Fruit fly (Drosophila melanogaster): Measurements from ENCODE around the gene SclB.
A peak's percentile ranks its signal among the peaks of the same experiment; 100 is the strongest.

SclB gene

DNA sequence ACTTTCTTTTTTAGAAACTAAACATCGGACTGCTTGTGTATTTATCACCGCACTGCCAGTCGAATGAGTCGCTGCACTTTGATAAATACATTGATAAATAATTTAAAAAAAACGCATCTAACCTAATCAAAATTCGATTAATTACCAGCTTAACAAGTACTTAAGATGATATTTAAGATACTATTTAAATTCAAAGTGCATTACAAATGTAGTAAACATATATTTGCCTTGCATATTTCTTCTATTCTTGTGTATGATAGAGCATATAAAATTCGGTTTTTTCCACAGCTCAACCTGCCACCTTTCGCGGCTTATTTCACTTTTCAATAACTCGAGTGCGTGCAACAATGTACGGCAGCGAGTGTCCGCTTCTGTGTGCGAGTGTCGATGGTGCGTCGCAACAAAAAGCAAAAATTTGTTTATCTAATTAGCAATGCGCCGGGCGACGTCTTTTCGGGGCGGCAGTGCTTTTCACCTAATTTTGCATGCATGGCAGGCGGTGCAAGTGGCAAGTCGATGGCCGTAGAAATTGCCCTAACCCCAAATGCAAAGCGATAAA is 33.3 kb upstream of the SclB start, which contains the start of gene CG13272 (continued):
- no peak for TF ChIP-seq Ets96B (tag; optimal IDR thresholded peaks at IDR 0.05)
- TF ChIP-seq Smox (GFP tag; optimal IDR thresholded peaks at IDR 0.05) = no peak
- peak; percentile 11 for TF ChIP-seq acj6 (GFP tag; optimal IDR thresholded peaks at IDR 0.05)

DNA sequence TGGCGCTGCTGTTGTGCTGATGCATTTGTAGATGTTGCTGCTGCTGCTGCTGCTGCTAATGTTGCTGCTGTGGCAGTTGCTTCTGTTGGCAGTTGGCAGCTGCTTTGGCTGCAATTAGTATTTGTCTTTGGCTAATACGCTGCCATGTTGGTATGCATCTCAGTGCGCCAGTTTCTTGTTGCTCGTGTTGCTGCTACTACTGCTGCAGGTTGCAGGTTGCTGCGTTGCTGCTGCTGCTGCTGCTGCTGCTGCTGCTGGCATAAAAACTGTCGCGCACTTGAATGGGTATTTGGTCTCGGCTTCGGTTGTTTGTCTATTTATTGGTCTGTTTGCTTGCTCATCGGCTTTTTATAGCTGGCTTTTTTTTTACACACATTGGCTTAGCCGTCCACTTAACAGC is 29.0 kb upstream of the SclB start:
- TF ChIP-seq CG9139 (GFP tag; optimal IDR thresholded peaks at IDR 0.05) (no peak), CG16779 (tag; optimal IDR thresholded peaks at IDR 0.05) (no peak), spab (GFP tag; optimal IDR thresholded peaks at IDR 0.05) (no peak), CG4318 (GFP tag; optimal IDR thresholded peaks at IDR 0.05) (no peak), Smox (GFP tag; optimal IDR thresholded peaks at IDR 0.05) (no peak), eg (GFP tag; IDR thresholded peaks at IDR 0.05) (no peak), CG1621 (tag; optimal IDR thresholded peaks at IDR 0.05) (no peak), Sox15 (GFP tag; optimal IDR thresholded peaks at IDR 0.05) (no peak), CG6808 (GFP tag; optimal IDR thresholded peaks at IDR 0.05) (no peak), CG10669 (GFP tag; optimal IDR thresholded peaks at IDR 0.05) (no peak), esn (GFP tag; optimal IDR thresholded peaks at IDR 0.05) (no peak), net (GFP tag; optimal IDR thresholded peaks at IDR 0.05) (no peak), CG6792 (GFP tag; optimal IDR thresholded peaks at IDR 0.05) (no peak), CG7368 (GFP tag; optimal IDR thresholded peaks at IDR 0.05) (no peak)

DNA sequence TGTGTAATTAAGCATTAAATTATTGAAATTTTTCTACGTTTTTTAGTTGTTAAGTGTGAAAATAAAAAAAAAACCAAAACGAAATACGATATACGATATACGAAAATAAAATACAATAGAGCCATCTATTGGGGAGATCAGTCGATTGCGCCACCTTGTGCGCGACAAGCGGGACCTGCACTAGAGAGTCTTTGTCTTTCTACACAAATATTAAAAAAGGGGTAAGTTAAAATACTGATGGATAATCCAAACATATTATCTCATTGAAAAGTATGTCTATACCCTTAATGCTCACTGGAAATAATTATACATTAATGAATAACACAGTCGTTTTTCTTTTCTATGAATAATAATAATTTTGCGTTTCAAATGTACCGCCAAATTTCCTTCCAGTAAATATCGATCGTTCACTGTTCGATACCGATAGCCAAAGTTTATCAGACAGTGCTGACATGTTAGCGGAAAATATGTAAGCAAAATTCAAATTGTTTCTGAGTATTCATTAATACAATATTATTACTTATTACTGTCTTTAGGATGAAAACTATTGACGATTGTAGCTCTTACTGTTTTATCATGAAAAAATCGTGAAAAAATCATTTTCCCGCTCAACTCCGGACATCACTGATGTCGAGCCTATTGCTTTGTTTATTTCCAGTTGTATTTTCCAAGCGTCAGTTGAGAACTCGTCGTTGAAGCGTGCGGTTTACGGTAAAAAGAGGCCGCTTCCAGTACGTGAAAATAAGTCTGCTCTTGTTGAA is 21.6 kb upstream of the SclB start, which contains the start of gene mdy:
mdy (plus strand) TSS at position 672 of the 761 bp plus-strand sequence.
- TF ChIP-seq Sox102F (GFP tag; optimal IDR thresholded peaks at IDR 0.05) = peak; percentile 68
- peak; percentile 36 for TF ChIP-seq CG11902 (GFP tag; optimal IDR thresholded peaks at IDR 0.05)
- TF ChIP-seq Hr39 (GFP tag; optimal IDR thresholded peaks at IDR 0.05) = peak; percentile 43
- peak; percentile 58 for TF ChIP-seq OdsH (GFP tag; optimal IDR thresholded peaks at IDR 0.05)
- peak; percentile 57 for TF ChIP-seq pdm3 (GFP tag; optimal IDR thresholded peaks at IDR 0.05)
- peak; percentile 45 for TF ChIP-seq CG4318 (GFP tag; optimal IDR thresholded peaks at IDR 0.05)
- peak; percentile 44 for TF ChIP-seq Lpt (GFP tag; optimal IDR thresholded peaks at IDR 0.05)
- TF ChIP-seq Hr4 (GFP tag; optimal IDR thresholded peaks at IDR 0.05) = peak; percentile 58
- TF ChIP-seq vri (GFP tag; optimal IDR thresholded peaks at IDR 0.05) = peak; percentile 50
- TF ChIP-seq Eip93F (GFP tag; optimal IDR thresholded peaks at IDR 0.05) = peak; percentile 46
- peak; percentile 40 for TF ChIP-seq CG6792 (GFP tag; optimal IDR thresholded peaks at IDR 0.05)
- TF ChIP-seq CG11762 (GFP tag; optimal IDR thresholded peaks at IDR 0.05; ENCODE audit: insufficient read depth) = peak; percentile 49
- TF ChIP-seq Ets96B (tag; optimal IDR thresholded peaks at IDR 0.05) = peak; percentile 53
- TF ChIP-seq CG6808 (GFP tag; optimal IDR thresholded peaks at IDR 0.05) = peak; percentile 8
- TF ChIP-seq lz (GFP tag; optimal IDR thresholded peaks at IDR 0.05) = peak; percentile 69
- peak; percentile 17 for TF ChIP-seq CG6276 (GFP tag; optimal IDR thresholded peaks at IDR 0.05)
- TF ChIP-seq Smox (GFP tag; optimal IDR thresholded peaks at IDR 0.05) = peak; percentile 64
- TF ChIP-seq acj6 (GFP tag; optimal IDR thresholded peaks at IDR 0.05) = peak; percentile 64
- TF ChIP-seq Eip75B (GFP tag; optimal IDR thresholded peaks at IDR 0.05) = peak; percentile 72
- TF ChIP-seq CG3032 (tag; optimal IDR thresholded peaks at IDR 0.05) = peak; percentile 25
- TF ChIP-seq spab (GFP tag; optimal IDR thresholded peaks at IDR 0.05) = no peak
- peak; percentile 90 for TF ChIP-seq Sox14 (GFP tag; optimal IDR thresholded peaks at IDR 0.05)
- TF ChIP-seq CG32006 (GFP tag; optimal IDR thresholded peaks at IDR 0.05) = peak; percentile 63
- TF ChIP-seq CG6854 (GFP tag; optimal IDR thresholded peaks at IDR 0.05) = no peak
- TF ChIP-seq cyc (GFP tag; optimal IDR thresholded peaks at IDR 0.05) = peak; percentile 55
- peak; percentile 38 for TF ChIP-seq CG1621 (tag; optimal IDR thresholded peaks at IDR 0.05)
- no peak for TF ChIP-seq Hr38 (GFP tag; optimal IDR thresholded peaks at IDR 0.05)
- TF ChIP-seq CG8632 (GFP tag; optimal IDR thresholded peaks at IDR 0.05) = peak; percentile 32
- peak; percentile 89 for TF ChIP-seq svp (GFP tag)
- peak; percentile 52 for TF ChIP-seq Gug (GFP tag; IDR thresholded peaks at IDR 0.05)
- peak; percentile 70; the same call in 2 of the 3 replicates for TF ChIP-seq CG6163 (GFP tag; IDR thresholded peaks at IDR 0.05)
- TF ChIP-seq CG8319 (GFP tag; optimal IDR thresholded peaks at IDR 0.05) = peak; percentile 5
- TF ChIP-seq fd85E (GFP tag; optimal IDR thresholded peaks at IDR 0.05) = no peak
- TF ChIP-seq CG10669 (GFP tag; optimal IDR thresholded peaks at IDR 0.05) = peak; percentile 20
- TF ChIP-seq Met (GFP tag; optimal IDR thresholded peaks at IDR 0.05) = peak; percentile 74
- peak; percentile 27 for TF ChIP-seq topi (GFP tag; optimal IDR thresholded peaks at IDR 0.05)
- peak; percentile 59 for TF ChIP-seq CG10631 (GFP tag; optimal IDR thresholded peaks at IDR 0.05)
- TF ChIP-seq CG9139 (GFP tag; optimal IDR thresholded peaks at IDR 0.05) = no peak
- no peak; the same call in 2 of the 3 replicates for TF ChIP-seq CG8119 (GFP tag; IDR thresholded peaks at IDR 0.05)
